Worm (Caenorhabditis elegans): ENCODE results near the gene F53F1.3.

F53F1.3 gene

DNA sequence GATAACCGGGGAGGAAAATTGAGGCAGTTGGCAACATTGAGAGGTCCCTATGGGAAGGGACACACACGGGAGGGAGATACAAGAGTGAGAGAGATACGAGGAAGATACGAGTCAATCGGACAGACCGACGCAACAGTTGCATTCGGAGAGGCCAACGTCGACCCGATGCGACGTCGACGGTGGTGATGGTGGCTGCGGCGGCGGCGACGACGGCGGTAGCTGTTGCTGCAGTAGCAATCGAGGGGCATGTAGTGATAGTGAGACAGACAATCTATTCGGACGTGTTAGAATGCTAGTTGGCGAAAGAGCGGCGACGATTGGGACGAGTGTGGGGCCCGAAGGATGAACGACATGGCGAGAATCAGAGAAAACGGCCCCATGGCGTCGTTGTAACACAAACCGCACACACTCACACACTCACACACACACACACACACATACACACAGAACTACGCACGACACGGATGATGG, 14.7 kb upstream of the F53F1.3 start:
- peak; percentile 8 for TF ChIP-seq zip-8 (tag; optimal IDR thresholded peaks at IDR 0.05)
- TF ChIP-seq mab-5 (tag; optimal IDR thresholded peaks at IDR 0.05), result no peak
- no peak for TF ChIP-seq ceh-83 (GFP tag; optimal IDR thresholded peaks at IDR 0.05)
- no peak for TF ChIP-seq unc-39 (tag; optimal IDR thresholded peaks at IDR 0.05)
- no peak for TF ChIP-seq ceh-39 (tag; optimal IDR thresholded peaks at IDR 0.05)
- TF ChIP-seq nhr-12 (tag; optimal IDR thresholded peaks at IDR 0.05), result no peak
- TF ChIP-seq ceh-43 (GFP tag; optimal IDR thresholded peaks at IDR 0.05), result no peak
- no peak for TF ChIP-seq pha-4 (tag; optimal IDR thresholded peaks at IDR 0.05)
- TF ChIP-seq mls-2 (tag; optimal IDR thresholded peaks at IDR 0.05), result no peak
- no peak for TF ChIP-seq nhr-237 (tag; optimal IDR thresholded peaks at IDR 0.05)
- no peak for TF ChIP-seq lin-13 (tag; optimal IDR thresholded peaks at IDR 0.05)
- TF ChIP-seq drap-1 (GFP tag; optimal IDR thresholded peaks at IDR 0.05), result peak; percentile 19
- TF ChIP-seq lin-32 (GFP tag; optimal IDR thresholded peaks at IDR 0.05), result no peak
- peak; percentile 46 for TF ChIP-seq sptf-1 (tag; optimal IDR thresholded peaks at IDR 0.05)
- peak; percentile 42 for TF ChIP-seq cnd-1 (tag; optimal IDR thresholded peaks at IDR 0.05)
- peak; percentile 17 for TF ChIP-seq unc-62 (GFP tag; optimal IDR thresholded peaks at IDR 0.05)
- peak; percentile 86 for TF ChIP-seq hlh-1 (tag; optimal IDR thresholded peaks at IDR 0.05)
- TF ChIP-seq ztf-11 (tag; optimal IDR thresholded peaks at IDR 0.05), result no peak
- peak; percentile 91 for TF ChIP-seq unc-120 (tag; optimal IDR thresholded peaks at IDR 0.05; ENCODE audit: poor library complexity, severe bottlenecking)
- TF ChIP-seq sem-2 (GFP tag; optimal IDR thresholded peaks at IDR 0.05), result no peak
- TF ChIP-seq nhr-76 (tag; optimal IDR thresholded peaks at IDR 0.05), result no peak
- no peak for TF ChIP-seq snpc-4 (tag; optimal IDR thresholded peaks at IDR 0.05)
- no peak for TF ChIP-seq lsy-2 (tag; optimal IDR thresholded peaks at IDR 0.05)
- TF ChIP-seq bed-3 (GFP tag; optimal IDR thresholded peaks at IDR 0.05), result no peak
- no peak for TF ChIP-seq mep-1 (tag; optimal IDR thresholded peaks at IDR 0.05)
- TF ChIP-seq nhr-2 (tag; optimal IDR thresholded peaks at IDR 0.05), result no peak
- peak; percentile 32 for TF ChIP-seq elt-1 (tag; optimal IDR thresholded peaks at IDR 0.05; ENCODE audit: borderline replicate concordance, insufficient read depth)
- TF ChIP-seq M03D4.4 (tag; optimal IDR thresholded peaks at IDR 0.05), result peak; percentile 52
- peak; percentile 39 for TF ChIP-seq flh-1 (GFP tag; optimal IDR thresholded peaks at IDR 0.05)
- TF ChIP-seq tbx-8 (GFP tag; optimal IDR thresholded peaks at IDR 0.05), result no peak
- no peak for TF ChIP-seq elt-3 (tag; optimal IDR thresholded peaks at IDR 0.05)
- TF ChIP-seq nhr-28 (tag; optimal IDR thresholded peaks at IDR 0.05), result no peak
- TF ChIP-seq blmp-1 (tag; optimal IDR thresholded peaks at IDR 0.05), result no peak
- TF ChIP-seq ces-1 (GFP tag; optimal IDR thresholded peaks at IDR 0.05), result peak; percentile 12
- TF ChIP-seq ham-2 (GFP tag; optimal IDR thresholded peaks at IDR 0.05), result peak; percentile 61

DNA sequence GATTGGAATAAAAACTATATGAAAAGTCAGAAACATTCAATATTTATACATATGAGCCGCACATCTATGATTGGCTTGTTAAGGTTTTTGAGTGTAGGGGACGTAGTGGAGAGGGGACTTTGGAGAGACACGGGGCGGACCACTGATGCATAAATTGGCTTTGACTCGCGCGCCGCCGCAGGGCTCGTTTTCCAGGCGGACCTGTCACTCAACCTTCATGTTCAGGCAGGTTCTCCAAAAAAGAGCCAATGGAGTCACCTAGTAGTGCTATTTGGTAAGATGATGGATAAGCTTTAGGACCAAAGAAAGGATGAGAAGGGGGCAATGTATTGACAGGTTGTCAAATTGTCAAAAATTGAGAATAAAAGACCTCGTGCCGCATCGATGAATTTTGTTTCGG, 13.1 kb upstream of the F53F1.3 start:
- peak; percentile 12 for TF ChIP-seq ces-1 (GFP tag; optimal IDR thresholded peaks at IDR 0.05)
- no peak for TF ChIP-seq unc-39 (tag; optimal IDR thresholded peaks at IDR 0.05)
- TF ChIP-seq unc-62 (GFP tag; optimal IDR thresholded peaks at IDR 0.05), result peak; percentile 64
- TF ChIP-seq sptf-1 (tag; optimal IDR thresholded peaks at IDR 0.05), result peak; percentile 2

DNA sequence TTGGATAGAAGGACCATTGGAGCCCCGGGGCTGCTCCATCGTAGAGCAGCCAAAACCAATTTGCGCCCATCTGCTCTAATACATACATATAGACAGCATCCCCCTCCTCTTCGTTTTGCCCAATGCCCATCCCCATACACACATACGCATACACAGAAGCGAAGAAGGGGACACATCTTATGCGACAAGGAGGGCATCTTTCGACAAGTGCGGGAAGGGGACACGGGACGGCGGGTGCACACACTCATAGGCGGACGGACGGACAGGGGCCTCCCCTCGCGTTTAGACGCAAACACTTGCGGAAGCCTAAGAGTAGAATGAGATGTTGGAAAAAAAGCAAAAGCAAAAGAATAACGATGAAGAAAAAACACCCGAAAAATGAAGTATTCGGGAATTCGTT, 11.6 kb upstream of the F53F1.3 start:
- no peak for TF ChIP-seq ztf-11 (tag; optimal IDR thresholded peaks at IDR 0.05)
- TF ChIP-seq bed-3 (GFP tag; optimal IDR thresholded peaks at IDR 0.05), result no peak
- peak; percentile 27 for TF ChIP-seq ham-2 (GFP tag; optimal IDR thresholded peaks at IDR 0.05)
- TF ChIP-seq sem-2 (GFP tag; optimal IDR thresholded peaks at IDR 0.05), result no peak
- TF ChIP-seq nhr-2 (tag; optimal IDR thresholded peaks at IDR 0.05), result peak; percentile 48
- no peak for TF ChIP-seq elt-3 (tag; optimal IDR thresholded peaks at IDR 0.05)
- peak; percentile 55 for TF ChIP-seq hlh-1 (tag; optimal IDR thresholded peaks at IDR 0.05)
- no peak for TF ChIP-seq elt-1 (tag; optimal IDR thresholded peaks at IDR 0.05; ENCODE audit: borderline replicate concordance, insufficient read depth)
- TF ChIP-seq lin-32 (GFP tag; optimal IDR thresholded peaks at IDR 0.05), result no peak
- no peak for TF ChIP-seq snpc-4 (tag; optimal IDR thresholded peaks at IDR 0.05)
- TF ChIP-seq lin-13 (tag; optimal IDR thresholded peaks at IDR 0.05), result no peak
- TF ChIP-seq flh-1 (GFP tag; optimal IDR thresholded peaks at IDR 0.05), result no peak
- TF ChIP-seq ceh-39 (tag; optimal IDR thresholded peaks at IDR 0.05), result no peak
- no peak for TF ChIP-seq nhr-237 (tag; optimal IDR thresholded peaks at IDR 0.05)
- peak; percentile 66 for TF ChIP-seq M03D4.4 (tag; optimal IDR thresholded peaks at IDR 0.05)
- no peak for TF ChIP-seq nhr-12 (tag; optimal IDR thresholded peaks at IDR 0.05)
- TF ChIP-seq ces-1 (GFP tag; optimal IDR thresholded peaks at IDR 0.05), result peak; percentile 74
- TF ChIP-seq nhr-76 (tag; optimal IDR thresholded peaks at IDR 0.05), result no peak
- no peak for TF ChIP-seq blmp-1 (tag; optimal IDR thresholded peaks at IDR 0.05)
- TF ChIP-seq mep-1 (tag; optimal IDR thresholded peaks at IDR 0.05), result peak; percentile 55
- peak; percentile 15 for TF ChIP-seq unc-62 (GFP tag; optimal IDR thresholded peaks at IDR 0.05)
- peak; percentile 81 for TF ChIP-seq sptf-1 (tag; optimal IDR thresholded peaks at IDR 0.05)
- TF ChIP-seq pha-4 (tag; optimal IDR thresholded peaks at IDR 0.05), result no peak
- TF ChIP-seq tbx-8 (GFP tag; optimal IDR thresholded peaks at IDR 0.05), result peak; percentile 45
- peak; percentile 74 for TF ChIP-seq mls-2 (tag; optimal IDR thresholded peaks at IDR 0.05)
- TF ChIP-seq cnd-1 (tag; optimal IDR thresholded peaks at IDR 0.05), result peak; percentile 49
- no peak for TF ChIP-seq ceh-83 (GFP tag; optimal IDR thresholded peaks at IDR 0.05)
- peak; percentile 66 for TF ChIP-seq unc-120 (tag; optimal IDR thresholded peaks at IDR 0.05; ENCODE audit: poor library complexity, severe bottlenecking)
- peak; percentile 51 for TF ChIP-seq drap-1 (GFP tag; optimal IDR thresholded peaks at IDR 0.05)
